Worm (Caenorhabditis elegans): ENCODE data around the gene R13D11.4.

DNA sequence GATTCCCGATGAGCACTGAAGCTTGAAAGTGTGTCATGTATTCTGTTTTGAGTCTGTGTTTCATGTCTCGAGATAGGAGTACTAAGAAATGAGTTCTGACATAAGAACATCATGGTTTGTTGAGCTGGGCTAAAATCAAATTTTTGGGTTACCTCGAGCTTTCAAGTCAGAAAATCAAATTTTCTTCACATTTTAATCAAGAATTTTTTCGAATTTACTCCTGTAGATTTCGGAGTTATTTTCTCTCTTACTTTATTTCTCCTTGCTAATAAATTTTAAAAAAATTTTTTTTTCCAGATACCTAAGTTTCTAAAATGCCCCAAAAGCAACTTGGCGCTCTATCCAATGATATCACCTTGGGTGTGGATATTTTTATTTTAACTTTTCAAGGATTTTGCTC is 15.5 kb downstream of the R13D11.4 start, which contains the start of gene F41H8.2:
- TF ChIP-seq aha-1 (tag; optimal IDR thresholded peaks at IDR 0.05), result no peak
- no peak for TF ChIP-seq unc-130 (tag; optimal IDR thresholded peaks at IDR 0.05)
- TF ChIP-seq ets-5 (GFP tag; IDR thresholded peaks at IDR 0.05), result no peak
- no peak for TF ChIP-seq lin-15B (tag; optimal IDR thresholded peaks at IDR 0.05)
- no peak for TF ChIP-seq jun-1 (tag; optimal IDR thresholded peaks at IDR 0.05)
- no peak for TF ChIP-seq unc-62 (GFP tag; optimal IDR thresholded peaks at IDR 0.05)
- no peak for TF ChIP-seq zag-1 (tag; optimal IDR thresholded peaks at IDR 0.05)
- TF ChIP-seq nhr-47 (tag; optimal IDR thresholded peaks at IDR 0.05), result no peak
- TF ChIP-seq skn-1 (tag; optimal IDR thresholded peaks at IDR 0.05), result no peak
- no peak for TF ChIP-seq nhr-77 (tag; optimal IDR thresholded peaks at IDR 0.05)
